Fruit fly (Drosophila melanogaster) whole organism, prepupa: ENCODE data around the gene tai.

Experiments used
- CG10631 ChIP-seq: fragments of 200-800 bp; sonication (Bioruptor generic); optimal IDR thresholded peaks from 2 replicates; lab custom pipeline; 2016; ENCODE audit warnings: missing biosample characterization, missing genetic modification characterization
- CG10669 ChIP-seq: fragments of 200-800 bp; sonication (Bioruptor generic); optimal IDR thresholded peaks from 3 replicates; lab custom pipeline; 2018; ENCODE audit warnings: missing biosample characterization, mild to moderate bottlenecking, missing genetic modification characterization, moderate library complexity
- CG11902 ChIP-seq: fragments of 200-800 bp; sonication (Bioruptor generic); optimal IDR thresholded peaks from 3 replicates; lab custom pipeline; 2016; ENCODE audit warnings: missing biosample characterization, missing genetic modification characterization
- CG1621 ChIP-seq: fragments of 200-800 bp; sonication (Bioruptor generic); optimal IDR thresholded peaks from 3 replicates; lab custom pipeline; 2018; ENCODE audit warnings: missing biosample characterization, mild to moderate bottlenecking, missing genetic modification characterization
- CG16779 ChIP-seq: fragments of 200-800 bp; sonication (Bioruptor generic); optimal IDR thresholded peaks from 3 replicates; lab custom pipeline; 2017; ENCODE audit warnings: missing biosample characterization, mild to moderate bottlenecking, missing genetic modification characterization
- CG3032 ChIP-seq: fragments of 200-800 bp; optimal IDR thresholded peaks from 2 replicates; lab custom pipeline; 2019; ENCODE audit warnings: missing biosample characterization, mild to moderate bottlenecking, missing genetic modification characterization, moderate library complexity
- CG31627 ChIP-seq: fragments of 200-800 bp; sonication (Bioruptor generic); optimal IDR thresholded peaks from 3 replicates; lab custom pipeline; 2016; ENCODE audit warnings: missing biosample characterization, missing genetic modification characterization
- CG32006 ChIP-seq: fragments of 200-800 bp; sonication (Bioruptor generic); optimal IDR thresholded peaks from 3 replicates; lab custom pipeline; 2017; ENCODE audit warnings: missing biosample characterization, mild to moderate bottlenecking, missing genetic modification characterization
- CG34406 ChIP-seq: fragments of 200-800 bp; sonication (Bioruptor generic); optimal IDR thresholded peaks from 3 replicates; lab custom pipeline; 2016; ENCODE audit warnings: missing biosample characterization, missing genetic modification characterization
- CG3919 ChIP-seq: fragments of 200-800 bp; sonication (Bioruptor generic); optimal IDR thresholded peaks from 3 replicates; lab custom pipeline; 2016; ENCODE audit warnings: missing biosample characterization, missing genetic modification characterization
- CG6163 ChIP-seq: fragments of 200-800 bp; sonication (Bioruptor generic); IDR thresholded peaks from 3 replicates; pipeline ENCODE4 v1.3.6; 2022; ENCODE audit warnings: missing biosample characterization, missing genetic modification characterization
- CG6276 ChIP-seq: fragments of 200-800 bp; sonication (Bioruptor generic); optimal IDR thresholded peaks from 2 replicates; lab custom pipeline; 2017; ENCODE audit warnings: missing biosample characterization, mild to moderate bottlenecking, missing genetic modification characterization
- CG6792 ChIP-seq: fragments of 200-800 bp; sonication (Bioruptor generic); optimal IDR thresholded peaks from 3 replicates; lab custom pipeline; 2016; ENCODE audit warnings: missing biosample characterization, missing genetic modification characterization
- CG6808 ChIP-seq: fragments of 200-800 bp; sonication (Bioruptor generic); optimal IDR thresholded peaks from 3 replicates; lab custom pipeline; 2017; ENCODE audit warnings: missing biosample characterization, missing genetic modification characterization, mild to moderate bottlenecking, moderate library complexity, missing genetic modification reagents
- CG6854 ChIP-seq: fragments of 200-800 bp; sonication (Bioruptor generic); optimal IDR thresholded peaks from 2 replicates; lab custom pipeline; 2017; ENCODE audit warnings: missing biosample characterization, mild to moderate bottlenecking, missing genetic modification characterization
- CG8119 ChIP-seq: fragments of 200-800 bp; sonication (Bioruptor generic); IDR thresholded peaks from 3 replicates; pipeline ENCODE4 v1.3.6; 2022; ENCODE audit warnings: missing biosample characterization, missing genetic modification characterization
- CG8319 ChIP-seq: fragments of 200-800 bp; sonication (Bioruptor generic); optimal IDR thresholded peaks from 3 replicates; lab custom pipeline; 2016; ENCODE audit warnings: missing biosample characterization, missing genetic modification characterization
- CG8632 ChIP-seq: fragments of 200-800 bp; sonication (Bioruptor generic); optimal IDR thresholded peaks from 3 replicates; lab custom pipeline; 2016; ENCODE audit warnings: missing biosample characterization, missing genetic modification characterization
- Eip75B ChIP-seq: fragments of 200-800 bp; sonication (Bioruptor generic); optimal IDR thresholded peaks from 3 replicates; lab custom pipeline; 2016; ENCODE audit warnings: missing biosample characterization, missing genetic modification characterization
- Eip78C ChIP-seq: fragments of 200-800 bp; sonication (Bioruptor generic); peaks from one replicate; lab custom pipeline; 2016; ENCODE audit warnings: missing biosample characterization, missing genetic modification characterization
- Ets21C ChIP-seq: fragments of 200-800 bp; sonication (Bioruptor generic); optimal IDR thresholded peaks from 3 replicates; lab custom pipeline; 2016; ENCODE audit warnings: missing biosample characterization, missing genetic modification characterization
- Ets96B ChIP-seq: fragments of 200-800 bp; optimal IDR thresholded peaks from 2 replicates; lab custom pipeline; 2019; ENCODE audit warnings: missing biosample characterization, mild to moderate bottlenecking, missing genetic modification characterization, moderate library complexity
- Hr38 ChIP-seq: sonication (Bioruptor generic); optimal IDR thresholded peaks from 2 replicates; lab custom pipeline; 2016; ENCODE audit warnings: missing biosample characterization, missing genetic modification characterization
- Hr39 ChIP-seq: fragments of 200-800 bp; sonication (Bioruptor generic); optimal IDR thresholded peaks from 2 replicates; lab custom pipeline; 2016; ENCODE audit warnings: missing biosample characterization, missing genetic modification characterization
- Hr4 ChIP-seq: fragments of 200-800 bp; sonication (Bioruptor generic); optimal IDR thresholded peaks from 3 replicates; lab custom pipeline; 2016; ENCODE audit warnings: missing biosample characterization, missing genetic modification characterization
- Lpt ChIP-seq: fragments of 200-800 bp; sonication (Bioruptor generic); optimal IDR thresholded peaks from 3 replicates; lab custom pipeline; 2016; ENCODE audit warnings: missing biosample characterization, missing genetic modification characterization
- Met ChIP-seq: fragments of 200-800 bp; sonication (Bioruptor generic); optimal IDR thresholded peaks from 3 replicates; lab custom pipeline; 2016; ENCODE audit warnings: missing biosample characterization, missing genetic modification characterization
- OdsH ChIP-seq: fragments of 200-800 bp; sonication (Bioruptor generic); optimal IDR thresholded peaks from 3 replicates; lab custom pipeline; 2016; ENCODE audit warnings: missing biosample characterization, missing genetic modification characterization
- Smox ChIP-seq: fragments of 200-800 bp; sonication (Bioruptor generic); optimal IDR thresholded peaks from 3 replicates; lab custom pipeline; 2016; ENCODE audit warnings: missing biosample characterization, missing genetic modification characterization
- Sox102F ChIP-seq: fragments of 200-800 bp; sonication (Bioruptor generic); optimal IDR thresholded peaks from 2 replicates; lab custom pipeline; 2016; ENCODE audit warnings: missing biosample characterization, mild to moderate bottlenecking, missing genetic modification characterization
- Sox14 ChIP-seq: fragments of 200-800 bp; sonication (Bioruptor generic); optimal IDR thresholded peaks from 3 replicates; lab custom pipeline; 2016; ENCODE audit warnings: missing biosample characterization, missing genetic modification characterization
- Sox15 ChIP-seq: fragments of 200-800 bp; sonication (Bioruptor generic); optimal IDR thresholded peaks from 3 replicates; lab custom pipeline; 2016; ENCODE audit warnings: missing biosample characterization, missing genetic modification characterization
- achi ChIP-seq: fragments of 200-800 bp; sonication (Bioruptor generic); optimal IDR thresholded peaks from 3 replicates; lab custom pipeline; 2016; ENCODE audit warnings: missing biosample characterization, missing genetic modification characterization
- acj6 ChIP-seq: fragments of 200-800 bp; sonication (Bioruptor generic); optimal IDR thresholded peaks from 3 replicates; lab custom pipeline; 2016; ENCODE audit warnings: missing biosample characterization, missing genetic modification characterization
- cyc ChIP-seq: fragments of 200-800 bp; sonication (Bioruptor generic); optimal IDR thresholded peaks from 3 replicates; lab custom pipeline; 2016; ENCODE audit warnings: missing biosample characterization, missing genetic modification characterization
- dac ChIP-seq: fragments of 200-800 bp; sonication (Bioruptor generic); optimal IDR thresholded peaks from 2 replicates; lab custom pipeline; 2017; ENCODE audit warnings: missing biosample characterization, mild to moderate bottlenecking, missing genetic modification characterization
- eg ChIP-seq: fragments of 200-800 bp; sonication (Bioruptor generic); IDR thresholded peaks from 3 replicates; pipeline ENCODE4 v1.3.6; 2022; ENCODE audit warnings: missing biosample characterization, missing genetic modification characterization
- esn ChIP-seq: fragments of 200-800 bp; sonication (Bioruptor generic); optimal IDR thresholded peaks from 2 replicates; lab custom pipeline; 2016; ENCODE audit warnings: missing biosample characterization, mild to moderate bottlenecking, missing genetic modification characterization, moderate library complexity
- fd59A ChIP-seq: fragments of 200-800 bp; sonication (Bioruptor generic); optimal IDR thresholded peaks from 2 replicates; lab custom pipeline; 2017; ENCODE audit warnings: missing biosample characterization, mild to moderate bottlenecking, missing genetic modification characterization, missing genetic modification reagents
- fd85E ChIP-seq: fragments of 200-800 bp; sonication (Bioruptor generic); optimal IDR thresholded peaks from 3 replicates; lab custom pipeline; 2016; ENCODE audit warnings: missing biosample characterization, missing genetic modification characterization
- fkh ChIP-seq: fragments of 200-800 bp; sonication (Bioruptor generic); optimal IDR thresholded peaks from 3 replicates; lab custom pipeline; 2017; ENCODE audit warnings: missing biosample characterization, mild to moderate bottlenecking, missing genetic modification characterization, moderate library complexity
- lz ChIP-seq: fragments of 200-800 bp; sonication (Bioruptor generic); optimal IDR thresholded peaks from 3 replicates; lab custom pipeline; 2016; ENCODE audit warnings: missing biosample characterization, missing genetic modification characterization
- net ChIP-seq: fragments of 200-800 bp; sonication (Bioruptor generic); optimal IDR thresholded peaks from 3 replicates; lab custom pipeline; 2016; ENCODE audit warnings: missing biosample characterization, missing genetic modification characterization
- pdm3 ChIP-seq: fragments of 200-800 bp; sonication (Bioruptor generic); optimal IDR thresholded peaks from 3 replicates; lab custom pipeline; 2016; ENCODE audit warnings: missing biosample characterization, missing genetic modification characterization
- spab ChIP-seq: fragments of 200-800 bp; sonication (Bioruptor generic); optimal IDR thresholded peaks from 2 replicates; lab custom pipeline; 2017; ENCODE audit warnings: missing biosample characterization, mild to moderate bottlenecking, missing genetic modification characterization, missing genetic modification reagents
- ss ChIP-seq, 2 experiments: fragments of 200-800 bp; sonication (Bioruptor generic); optimal IDR thresholded peaks; 2 replicates in 1 of 2; 3 replicates in 1 of 2; lab custom pipeline; 2017 to 2018; ENCODE audit warnings: mild to moderate bottlenecking in 2 of 2, missing biosample characterization in 2 of 2, missing genetic modification characterization in 2 of 2, moderate library complexity in 1 of 2
- svp ChIP-seq: fragments of 200-800 bp; sonication (Bioruptor generic); peaks from one replicate; lab custom pipeline; 2016; ENCODE audit warnings: missing biosample characterization, missing genetic modification characterization
- topi ChIP-seq: fragments of 200-800 bp; sonication (Bioruptor generic); optimal IDR thresholded peaks from 3 replicates; lab custom pipeline; 2016; ENCODE audit warnings: missing biosample characterization, missing genetic modification characterization
- vri ChIP-seq: fragments of 200-800 bp; sonication (Bioruptor generic); optimal IDR thresholded peaks from 3 replicates; lab custom pipeline; 2016; ENCODE audit warnings: missing biosample characterization, mild to moderate bottlenecking, missing genetic modification characterization

Gene tai

DNA sequence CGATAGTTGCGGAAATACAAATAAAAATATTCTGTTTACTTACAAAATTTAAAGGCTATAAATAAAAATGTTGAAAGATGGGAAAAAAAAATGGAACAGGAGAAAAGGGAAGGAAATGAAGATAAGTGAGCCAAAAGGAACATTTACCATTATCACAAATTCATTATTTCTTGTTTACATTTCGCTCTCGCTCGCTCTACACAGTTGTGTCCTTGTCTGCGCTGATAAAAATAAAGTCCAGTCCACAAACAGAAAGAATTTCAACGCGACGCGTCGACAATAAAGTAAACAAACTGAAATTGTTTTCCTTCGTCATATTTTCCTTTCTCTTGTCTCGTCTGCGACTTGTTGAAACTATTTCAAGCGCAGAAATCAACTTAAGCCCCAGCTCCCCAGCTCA, 22.7 kb downstream of the tai start (continued):
- no peak for TF ChIP-seq CG16779
- TF ChIP-seq ss (GFP tag; optimal IDR thresholded peaks at IDR 0.05; lab: Kevin White, UChicago), result peak in 1 of 2 experiments; percentile 30
- TF ChIP-seq fd59A (GFP tag; lab: Kevin White, UChicago), result no peak
- TF ChIP-seq Hr4 (GFP tag; lab: Kevin White, UChicago), result no peak
- TF ChIP-seq cyc (GFP tag; lab: Kevin White, UChicago), result no peak
- TF ChIP-seq CG10631 (GFP tag; lab: Kevin White, UChicago), result no peak
- no peak for TF ChIP-seq CG32006 (GFP tag; lab: Kevin White, UChicago)
- no peak for TF ChIP-seq vri (GFP tag; lab: Kevin White, UChicago)
- no peak for TF ChIP-seq CG31627
- no peak for TF ChIP-seq pdm3 (GFP tag; lab: Kevin White, UChicago)
- peak; percentile 11 for TF ChIP-seq Sox102F (GFP tag; lab: Kevin White, UChicago)
- TF ChIP-seq CG3919 (GFP tag; lab: Kevin White, UChicago), result no peak
- TF ChIP-seq CG11902 (GFP tag; lab: Kevin White, UChicago), result no peak

DNA sequence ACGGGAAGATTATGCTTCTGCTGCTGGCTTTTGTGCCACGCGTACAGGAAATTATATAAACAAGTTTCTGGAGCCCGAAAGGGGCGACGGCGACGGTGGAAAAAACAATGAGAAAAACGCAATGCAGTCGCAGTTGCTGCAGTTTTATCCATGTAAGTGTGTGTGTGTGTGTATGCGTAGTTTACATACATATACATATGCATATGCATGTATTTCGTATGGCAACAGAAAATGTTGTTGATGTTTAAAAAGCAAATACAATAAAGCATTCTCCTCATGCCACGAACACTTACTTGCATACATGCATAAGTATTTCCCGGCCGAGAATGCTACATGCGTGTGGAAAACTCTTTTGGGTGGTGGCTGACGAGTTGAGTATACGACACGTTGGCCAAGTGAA, 23.7 kb downstream of the tai start:
- peak; percentile 35 for TF ChIP-seq CG3032 (tag; lab: Kevin White, UChicago)
- TF ChIP-seq achi, result peak; percentile 26
- TF ChIP-seq CG8319 (GFP tag; lab: Kevin White, UChicago), result no peak
- no peak for TF ChIP-seq OdsH (GFP tag; lab: Kevin White, UChicago)
- TF ChIP-seq Ets96B (tag; lab: Kevin White, UChicago), result peak; percentile 17
- TF ChIP-seq Sox14, result peak; percentile 56
- TF ChIP-seq Ets21C, result no peak
- peak; percentile 46 for TF ChIP-seq CG34406 (GFP tag; lab: Kevin White, UChicago)
- TF ChIP-seq fkh (GFP tag; lab: Kevin White, UChicago), result peak; percentile 83
- peak; percentile 37 for TF ChIP-seq CG10669 (GFP tag; lab: Kevin White, UChicago)
- TF ChIP-seq Hr4 (GFP tag; lab: Kevin White, UChicago), result peak; percentile 5
- no peak for TF ChIP-seq CG6854 (GFP tag; lab: Kevin White, UChicago)
- peak; percentile 57; the same call in 2 of the 3 replicates for TF ChIP-seq CG6163 (GFP tag; lab: Robert Waterston, UW)
- TF ChIP-seq CG8632, result peak; percentile 26
- peak; percentile 39; the same call in 1 of the 3 replicates for TF ChIP-seq eg (GFP tag; lab: Robert Waterston, UW)
- peak; percentile 3 for TF ChIP-seq pdm3 (GFP tag; lab: Kevin White, UChicago)
- no peak for TF ChIP-seq Sox102F (GFP tag; lab: Kevin White, UChicago)
- TF ChIP-seq Eip78C (GFP tag; lab: Kevin White, UChicago), result peak; percentile 82
- no peak for TF ChIP-seq cyc (GFP tag; lab: Kevin White, UChicago)
- no peak for TF ChIP-seq fd85E (GFP tag; lab: Kevin White, UChicago)
- TF ChIP-seq CG3919 (GFP tag; lab: Kevin White, UChicago), result peak; percentile 17
- peak; percentile 1 for TF ChIP-seq esn (GFP tag; lab: Kevin White, UChicago)
- peak; percentile 66 for TF ChIP-seq CG6808 (GFP tag; lab: Kevin White, UChicago)
- TF ChIP-seq svp, result no peak
- TF ChIP-seq ss (GFP tag; optimal IDR thresholded peaks at IDR 0.05; lab: Kevin White, UChicago), result peak; percentile 75 to 77
- TF ChIP-seq CG1621, result peak; percentile 39
- TF ChIP-seq Hr38 (GFP tag; lab: Kevin White, UChicago), result no peak
- TF ChIP-seq CG8119 (GFP tag; lab: Robert Waterston, UW), result peak; percentile 37; the same call in 2 of the 3 replicates
- peak; percentile 9 for TF ChIP-seq CG32006 (GFP tag; lab: Kevin White, UChicago)
- TF ChIP-seq Eip75B (GFP tag; lab: Kevin White, UChicago), result peak; percentile 7
- TF ChIP-seq CG10631 (GFP tag; lab: Kevin White, UChicago), result peak; percentile 48
- no peak for TF ChIP-seq Sox15 (GFP tag; lab: Kevin White, UChicago)
- no peak for TF ChIP-seq acj6
- peak; percentile 47 for TF ChIP-seq spab (GFP tag; lab: Kevin White, UChicago)
- no peak for TF ChIP-seq Smox (GFP tag; lab: Kevin White, UChicago)
- TF ChIP-seq dac (GFP tag; lab: Kevin White, UChicago), result no peak
- no peak for TF ChIP-seq net (GFP tag; lab: Kevin White, UChicago)
- no peak for TF ChIP-seq topi (GFP tag; lab: Kevin White, UChicago)
- peak; percentile 25 for TF ChIP-seq CG6792 (GFP tag; lab: Kevin White, UChicago)
- peak; percentile 40 for TF ChIP-seq CG6276 (GFP tag; lab: Kevin White, UChicago)
- no peak for TF ChIP-seq lz (GFP tag; lab: Kevin White, UChicago)
- TF ChIP-seq Lpt (GFP tag; lab: Kevin White, UChicago), result peak; percentile 23
- TF ChIP-seq Hr39 (GFP tag; lab: Kevin White, UChicago), result no peak
- no peak for TF ChIP-seq Met (GFP tag; lab: Kevin White, UChicago)
- TF ChIP-seq fd59A (GFP tag; lab: Kevin White, UChicago), result no peak
- TF ChIP-seq CG11902 (GFP tag; lab: Kevin White, UChicago), result no peak
